Worm (Caenorhabditis elegans) whole organism, young adult: ENCODE measurements around the gene H08M01.1.

Experiments used
- ama-1 ChIP-seq, 3 experiments: fragments of 150-350 bp in 1 of 3; sonication (generic microtip) in 2 of 3; optimal IDR thresholded peaks; 2 replicates each; lab custom pipeline; 2014 to 2018; ENCODE audit warnings: missing biosample characterization in 2 of 3, missing genetic modification characterization in 2 of 3, missing genetic modification reagents in 2 of 3
- aptf-2 ChIP-seq: fragments of 200-800 bp; sonication (Bioruptor generic); conservative IDR thresholded peaks from 2 replicates; pipeline ENCODE4 v1.3.6; 2022; ENCODE audit warnings: missing genetic modification reagents, missing genetic modification characterization, missing compliant biosample characterization
- atf-7 ChIP-seq: sonication (generic microtip); optimal IDR thresholded peaks from 2 replicates; lab custom pipeline; 2017; ENCODE audit warnings: mild to moderate bottlenecking, missing genetic modification characterization, missing compliant biosample characterization
- attf-3 ChIP-seq: fragments of 200-800 bp; sonication (Bioruptor generic); conservative IDR thresholded peaks from 2 replicates; pipeline ENCODE4 v1.3.6; 2022; ENCODE audit warnings: missing genetic modification reagents, missing genetic modification characterization, missing compliant biosample characterization
- efl-1 ChIP-seq: fragments of 150-350 bp; optimal IDR thresholded peaks from 2 replicates; lab custom pipeline; 2014; ENCODE audit warnings: missing biosample characterization, missing genetic modification reagents, missing genetic modification characterization
- lin-26 ChIP-seq: fragments of 200-800 bp; sonication (Bioruptor generic); IDR thresholded peaks from 2 replicates; pipeline ENCODE4 v1.3.6; 2022; ENCODE audit warnings: missing genetic modification reagents, missing genetic modification characterization, missing compliant biosample characterization
- madf-10 ChIP-seq: sonication (generic microtip); optimal IDR thresholded peaks from 2 replicates; lab custom pipeline; 2016; ENCODE audit warnings: mild to moderate bottlenecking, missing genetic modification characterization, missing compliant biosample characterization

- TF ChIP-seq atf-7 (tag; lab: Kevin White, UChicago) (no peak), madf-10 (tag; lab: Kevin White, UChicago) (no peak), attf-3 (GFP tag; lab: Robert Waterston, UW) (no peak), lin-26 (GFP tag; lab: Robert Waterston, UW) (no peak), ama-1 (optimal IDR thresholded peaks at IDR 0.05; lab: Kevin White, UChicago) (no peak), ama-1 (GFP tag; optimal IDR thresholded peaks at IDR 0.05; lab: Kevin White, UChicago) (no peak), aptf-2 (GFP tag; lab: Robert Waterston, UW) (no peak), efl-1 (GFP tag; lab: Kevin White, UChicago) (no peak)
Observed at ce11 chrIV:13795249-13795909, 40.8 kb downstream of the H08M01.1 start.
